Worm (Caenorhabditis elegans): Measurements from ENCODE around the gene C03H5.5.

ce11 chrII:387844-388355 lies 2.7 kb upstream of the C03H5.5 start:
- TF ChIP-seq atf-7 (tag; optimal IDR thresholded peaks at IDR 0.05) (no peak), sea-2 (GFP tag; IDR thresholded peaks at IDR 0.05) (no peak), ZK185.1 (tag; optimal IDR thresholded peaks at IDR 0.05; ENCODE audit: poor library complexity, severe bottlenecking) (no peak), pha-4 (tag; optimal IDR thresholded peaks at IDR 0.05) (no peak), him-1 (tag; optimal IDR thresholded peaks at IDR 0.05) (no peak)

All from whole organism, young adult.